Fruit fly (Drosophila melanogaster): ENCODE results near the gene CG46387.

DNA sequence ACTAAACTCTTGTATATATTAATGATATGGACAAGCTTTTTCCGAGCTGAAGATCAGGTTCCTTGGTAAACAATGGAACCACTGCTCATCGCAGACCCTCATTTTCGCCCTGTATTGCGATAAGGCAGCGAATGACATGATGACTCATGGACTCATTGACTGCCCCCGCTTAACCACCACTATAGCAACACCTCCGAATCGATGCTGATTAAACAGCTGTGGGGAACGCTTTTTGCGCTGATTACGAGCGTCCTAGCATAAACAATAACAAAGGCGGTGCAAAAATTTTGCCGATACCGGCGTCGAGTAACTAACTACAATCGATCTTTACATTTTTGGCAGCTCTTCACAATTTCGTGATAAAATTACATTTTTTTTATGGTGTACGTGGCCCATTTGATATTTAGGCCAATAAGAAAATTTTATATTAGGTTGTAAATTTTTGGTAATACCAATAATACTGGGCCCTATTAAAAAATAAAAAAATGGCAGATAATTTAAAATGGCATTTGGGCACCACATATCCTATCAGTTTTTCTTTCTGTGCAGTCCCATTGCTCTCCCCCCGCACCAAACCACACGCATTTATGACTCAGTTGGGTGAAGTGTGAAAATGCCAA is 1.2 kb upstream of the CG46387 start:
- TF ChIP-seq CTCF (optimal IDR thresholded peaks at IDR 0.05) (no peak), CG8478 (optimal IDR thresholded peaks at IDR 0.05) (no peak)

Data from S2 (cell line).